Fruit fly (Drosophila melanogaster) whole organism, embryonic: Measurements from ENCODE around the gene PH4alphaSG2.
A peak's percentile ranks its signal among the peaks of the same experiment; 100 is the strongest.

Experiments
- B-H2 ChIP-seq: fragments of 200-800 bp; sonication (Bioruptor generic); optimal IDR thresholded peaks from 2 replicates; lab custom pipeline; 2018; ENCODE audit warnings: missing biosample characterization, mild to moderate bottlenecking, missing genetic modification characterization
- CG10979 ChIP-seq: fragments of 200-800 bp; sonication (Bioruptor generic); optimal IDR thresholded peaks from 2 replicates; lab custom pipeline; 2018; ENCODE audit warnings: missing biosample characterization, mild to moderate bottlenecking, missing genetic modification characterization, moderate library complexity
- CG11456 ChIP-seq: fragments of 200-800 bp; sonication (Bioruptor generic); IDR thresholded peaks from 3 replicates; pipeline ENCODE4 v1.3.6; 2022; ENCODE audit warnings: missing biosample characterization, missing genetic modification characterization
- CG11504 ChIP-seq: fragments of 200-800 bp; sonication (Bioruptor generic); optimal IDR thresholded peaks from 3 replicates; lab custom pipeline; 2019; ENCODE audit warnings: missing biosample characterization, mild to moderate bottlenecking, missing genetic modification characterization, moderate library complexity
- CG11696 ChIP-seq: fragments of 200-800 bp; sonication (Bioruptor generic); IDR thresholded peaks from 2 replicates; pipeline ENCODE4 v1.3.6; 2022; ENCODE audit warnings: missing biosample characterization, missing genetic modification characterization
- CG14710 ChIP-seq: fragments of 200-800 bp; sonication (Bioruptor generic); optimal IDR thresholded peaks from 3 replicates; lab custom pipeline; 2019; ENCODE audit warnings: missing biosample characterization, mild to moderate bottlenecking, missing genetic modification characterization, moderate library complexity
- CG15514 ChIP-seq: fragments of 200-800 bp; sonication (Bioruptor generic); optimal IDR thresholded peaks from 3 replicates; lab custom pipeline; 2017; ENCODE audit warnings: missing biosample characterization, missing genetic modification characterization, mild to moderate bottlenecking, moderate library complexity, missing genetic modification reagents
- CG17912 ChIP-seq: fragments of 200-800 bp; sonication (Bioruptor generic); optimal IDR thresholded peaks from 2 replicates; lab custom pipeline; 2018; ENCODE audit warnings: missing biosample characterization, mild to moderate bottlenecking, missing genetic modification characterization
- CG2129 ChIP-seq: fragments of 200-800 bp; sonication (Bioruptor generic); IDR thresholded peaks from 2 replicates; pipeline ENCODE4 v1.3.6; 2022; ENCODE audit warnings: missing biosample characterization, missing genetic modification characterization; ENCODE audit not compliant: partially characterized antibody
- CG30403 ChIP-seq: fragments of 200-800 bp; sonication (Bioruptor generic); optimal IDR thresholded peaks from 3 replicates; lab custom pipeline; 2016; ENCODE audit warnings: missing biosample characterization, missing genetic modification characterization
- CG32532 ChIP-seq: fragments of 200-800 bp; sonication (Bioruptor generic); IDR thresholded peaks from 2 replicates; pipeline ENCODE4 v1.3.6; 2022; ENCODE audit warnings: missing biosample characterization, missing genetic modification characterization
- CG42726 ChIP-seq: fragments of 200-800 bp; sonication (Bioruptor generic); IDR thresholded peaks from 2 replicates; pipeline ENCODE4 v1.3.6; 2022; ENCODE audit warnings: missing biosample characterization, missing genetic modification characterization; ENCODE audit not compliant: partially characterized antibody
- CG5180 ChIP-seq: fragments of 200-800 bp; sonication (Bioruptor generic); optimal IDR thresholded peaks from 3 replicates; lab custom pipeline; 2017; ENCODE audit warnings: missing biosample characterization, missing genetic modification characterization, mild to moderate bottlenecking, moderate library complexity, missing genetic modification reagents
- CG6765 ChIP-seq: fragments of 200-800 bp; sonication (Bioruptor generic); optimal IDR thresholded peaks from 3 replicates; lab custom pipeline; 2017; ENCODE audit warnings: missing biosample characterization, mild to moderate bottlenecking, missing genetic modification characterization
- CG6854 ChIP-seq: fragments of 200-800 bp; sonication (Bioruptor generic); optimal IDR thresholded peaks from 3 replicates; lab custom pipeline; 2017; ENCODE audit warnings: missing biosample characterization, mild to moderate bottlenecking, missing genetic modification characterization
- CG7357 ChIP-seq: fragments of 200-800 bp; sonication (Bioruptor generic); IDR thresholded peaks from 3 replicates; pipeline ENCODE4 v1.3.6; 2022; ENCODE audit warnings: missing biosample characterization, missing genetic modification characterization
- CG7928 ChIP-seq: fragments of 200-800 bp; sonication (Bioruptor generic); optimal IDR thresholded peaks from 2 replicates; lab custom pipeline; 2017; ENCODE audit warnings: missing biosample characterization, mild to moderate bottlenecking, missing genetic modification characterization
- CG7987 ChIP-seq: fragments of 200-800 bp; sonication (Bioruptor generic); optimal IDR thresholded peaks from 2 replicates; lab custom pipeline; 2018; ENCODE audit warnings: missing biosample characterization, mild to moderate bottlenecking, missing genetic modification characterization, moderate library complexity
- Dll ChIP-seq: fragments of 200-800 bp; sonication (Bioruptor generic); IDR thresholded peaks from 4 replicates; pipeline ENCODE4 v1.3.6; 2022; ENCODE audit warnings: missing biosample characterization, missing genetic modification characterization; ENCODE audit not compliant: partially characterized antibody
- Gsc ChIP-seq: fragments of 200-800 bp; sonication (Bioruptor generic); IDR thresholded peaks from 2 replicates; pipeline ENCODE4 v1.3.6; 2022; ENCODE audit warnings: missing biosample characterization, missing genetic modification characterization
- Gug ChIP-seq: fragments of 200-800 bp; sonication (Bioruptor generic); IDR thresholded peaks from 4 replicates; pipeline ENCODE4 v1.3.6; 2022; ENCODE audit warnings: missing biosample characterization, missing genetic modification characterization
- HLHmδ ChIP-seq: fragments of 200-800 bp; sonication (Bioruptor generic); optimal IDR thresholded peaks from 2 replicates; lab custom pipeline; 2018; ENCODE audit warnings: missing biosample characterization, mild to moderate bottlenecking, missing genetic modification characterization, moderate library complexity
- Mad ChIP-seq: fragments of 200-800 bp; sonication (Bioruptor generic); optimal IDR thresholded peaks from 2 replicates; lab custom pipeline; 2016; ENCODE audit warnings: missing biosample characterization, missing genetic modification characterization
- Mes4 ChIP-seq: fragments of 200-800 bp; sonication (Bioruptor generic); optimal IDR thresholded peaks from 2 replicates; lab custom pipeline; 2016; ENCODE audit warnings: missing biosample characterization, missing genetic modification characterization
- Myb ChIP-seq: fragments of 200-800 bp; sonication (Bioruptor generic); optimal IDR thresholded peaks from 2 replicates; lab custom pipeline; 2016; ENCODE audit warnings: missing biosample characterization, missing genetic modification characterization
- Nf-YB ChIP-seq: fragments of 200-800 bp; sonication (Bioruptor generic); optimal IDR thresholded peaks from 3 replicates; lab custom pipeline; 2019; ENCODE audit warnings: missing biosample characterization, mild to moderate bottlenecking, missing genetic modification characterization, moderate library complexity
- Nf-YC ChIP-seq: fragments of 200-800 bp; optimal IDR thresholded peaks from 3 replicates; lab custom pipeline; 2019; ENCODE audit warnings: missing biosample characterization, mild to moderate bottlenecking, missing genetic modification characterization, moderate library complexity
- Oli ChIP-seq: fragments of 200-800 bp; sonication (Bioruptor generic); optimal IDR thresholded peaks from 2 replicates; lab custom pipeline; 2018; ENCODE audit warnings: missing biosample characterization, mild to moderate bottlenecking, missing genetic modification characterization, moderate library complexity
- Side ChIP-seq: fragments of 200-800 bp; sonication (Bioruptor generic); optimal IDR thresholded peaks from 2 replicates; lab custom pipeline; 2016; ENCODE audit warnings: missing biosample characterization, missing genetic modification characterization
- Sox102F ChIP-seq: fragments of 200-800 bp; sonication (Bioruptor generic); optimal IDR thresholded peaks from 2 replicates; lab custom pipeline; 2018; ENCODE audit warnings: missing biosample characterization, mild to moderate bottlenecking, missing genetic modification characterization, moderate library complexity
- Usf ChIP-seq: fragments of 200-800 bp; sonication (Bioruptor generic); optimal IDR thresholded peaks from 2 replicates; lab custom pipeline; 2017; ENCODE audit warnings: missing genotype, missing biosample characterization, missing genetic modification characterization
- ac ChIP-seq: fragments of 200-800 bp; sonication (Bioruptor generic); optimal IDR thresholded peaks from 3 replicates; lab custom pipeline; 2017; ENCODE audit warnings: missing biosample characterization, mild to moderate bottlenecking, missing genetic modification characterization
- aop ChIP-seq: fragments of 200-800 bp; sonication (Bioruptor generic); IDR thresholded peaks from 2 replicates; pipeline ENCODE4 v1.3.6; 2022; ENCODE audit warnings: missing biosample characterization, missing genetic modification characterization
- ara ChIP-seq: fragments of 200-800 bp; sonication (Bioruptor generic); IDR thresholded peaks from 2 replicates; pipeline ENCODE4 v1.3.6; 2022; ENCODE audit warnings: missing biosample characterization, missing genetic modification characterization
- ato ChIP-seq: fragments of 200-800 bp; sonication (Bioruptor generic); IDR thresholded peaks from 2 replicates; pipeline ENCODE4 v1.3.6; 2022; ENCODE audit warnings: missing biosample characterization, missing genetic modification characterization; ENCODE audit not compliant: partially characterized antibody
- bbx ChIP-seq: fragments of 200-800 bp; sonication (Bioruptor generic); IDR thresholded peaks from 2 replicates; pipeline ENCODE4 v1.3.6; 2022; ENCODE audit warnings: missing biosample characterization, missing genetic modification characterization; ENCODE audit not compliant: partially characterized antibody
- disco-r ChIP-seq: fragments of 200-800 bp; sonication (Bioruptor generic); optimal IDR thresholded peaks from 2 replicates; lab custom pipeline; 2016; ENCODE audit warnings: missing biosample characterization, missing genetic modification characterization
- fd64A ChIP-seq: fragments of 200-800 bp; sonication (Bioruptor generic); optimal IDR thresholded peaks from 3 replicates; lab custom pipeline; 2018; ENCODE audit warnings: missing biosample characterization, mild to moderate bottlenecking, missing genetic modification characterization
- fd96Cb ChIP-seq: fragments of 200-800 bp; sonication (Bioruptor generic); optimal IDR thresholded peaks from 2 replicates; lab custom pipeline; 2018; ENCODE audit warnings: missing biosample characterization, mild to moderate bottlenecking, missing genetic modification characterization, moderate library complexity
- grn ChIP-seq: fragments of 200-800 bp; sonication (Bioruptor generic); optimal IDR thresholded peaks from 3 replicates; lab custom pipeline; 2017; ENCODE audit warnings: missing biosample characterization, missing genetic modification characterization
- gt ChIP-seq: fragments of 200-800 bp; sonication (Bioruptor generic); IDR thresholded peaks from 2 replicates; pipeline ENCODE4 v1.3.6; 2022; ENCODE audit warnings: missing biosample characterization, missing genetic modification characterization
- hkb ChIP-seq, 2 experiments: fragments of 200-800 bp in 1 of 2; fragments of >200 bp in 1 of 2; sonication (Bioruptor generic) in 1 of 2; IDR thresholded peaks in 1 of 2; optimal IDR thresholded peaks in 1 of 2; 2 replicates each; pipeline versions ENCODE4 v1.3.6 to Lab custom; 2017 to 2022; ENCODE audit warnings: missing biosample characterization in 1 of 2, missing genetic modification characterization in 1 of 2
- jumu ChIP-seq: fragments of 200-800 bp; sonication (Bioruptor generic); optimal IDR thresholded peaks from 3 replicates; lab custom pipeline; 2016; ENCODE audit warnings: missing biosample characterization, missing genetic modification characterization
- luna ChIP-seq: fragments of 200-800 bp; sonication (Bioruptor generic); optimal IDR thresholded peaks from 2 replicates; lab custom pipeline; 2016; ENCODE audit warnings: missing biosample characterization, missing genetic modification characterization
- nmo ChIP-seq: fragments of 200-800 bp; sonication (Bioruptor generic); optimal IDR thresholded peaks from 2 replicates; lab custom pipeline; 2018; ENCODE audit warnings: missing biosample characterization, mild to moderate bottlenecking, missing genetic modification characterization, moderate library complexity
- nom ChIP-seq: fragments of 200-800 bp; sonication (Bioruptor generic); optimal IDR thresholded peaks from 2 replicates; lab custom pipeline; 2017; ENCODE audit warnings: missing biosample characterization, missing genetic modification characterization, mild to moderate bottlenecking, moderate library complexity, missing genetic modification reagents
- pros ChIP-seq: fragments of 200-800 bp; sonication (Bioruptor generic); optimal IDR thresholded peaks from 3 replicates; lab custom pipeline; 2019; ENCODE audit warnings: missing biosample characterization, mild to moderate bottlenecking, missing genetic modification characterization, moderate library complexity
- repo ChIP-seq: fragments of 200-800 bp; sonication (Bioruptor generic); optimal IDR thresholded peaks from 2 replicates; lab custom pipeline; 2016; ENCODE audit warnings: missing biosample characterization, missing genetic modification characterization
- wdn ChIP-seq: fragments of 200-800 bp; sonication (Bioruptor generic); IDR thresholded peaks from 2 replicates; pipeline ENCODE4 v1.3.6; 2022; ENCODE audit warnings: missing biosample characterization, missing genetic modification characterization

The PH4alphaSG2 gene

DNA sequence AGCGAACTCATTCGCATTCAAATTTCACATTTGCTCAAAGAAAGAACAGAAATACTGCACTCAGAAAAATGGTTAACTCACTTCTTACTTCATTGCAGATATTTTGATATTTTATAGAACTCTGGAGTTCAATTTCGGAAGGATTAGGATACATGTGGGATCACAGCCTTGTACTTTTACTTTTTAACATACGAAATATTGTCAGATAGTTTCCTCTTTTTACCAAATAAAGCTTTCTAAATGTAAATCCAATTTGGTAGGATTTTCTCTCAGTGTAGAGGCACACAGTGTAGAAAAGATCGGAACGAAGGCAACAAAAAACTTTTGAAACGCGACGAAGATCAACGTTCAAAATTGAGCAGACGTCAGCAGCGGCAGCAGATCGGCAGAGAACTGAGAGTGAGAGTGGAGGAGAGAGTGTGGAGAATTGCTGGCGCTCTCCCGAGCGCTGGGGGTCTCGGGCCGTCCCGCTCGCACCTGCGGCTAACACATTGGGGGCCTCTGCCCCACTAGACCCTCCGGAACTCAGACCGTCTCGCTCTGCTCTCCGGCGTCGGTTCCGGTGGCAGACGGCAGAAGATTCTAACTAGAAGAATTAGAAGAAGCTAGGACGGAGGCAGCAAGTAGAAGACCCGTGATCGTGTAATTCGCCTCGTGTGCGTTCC lies 42.2 kb downstream of the PH4alphaSG2 start, which contains the start of gene tmod (continued):
- TF ChIP-seq gt (GFP tag; lab: Robert Waterston, UW) = no peak
- TF ChIP-seq CG30403 (GFP tag; lab: Kevin White, UChicago) = peak; percentile 43
- peak; percentile 6 for TF ChIP-seq fd64A (GFP tag; lab: Kevin White, UChicago)
- TF ChIP-seq CG17912 = no peak
- no peak for TF ChIP-seq CG11696 (GFP tag; lab: Robert Waterston, UW)
- TF ChIP-seq CG14710 (tag; lab: Kevin White, UChicago) = peak; percentile 60
- TF ChIP-seq repo = no peak
- no peak for TF ChIP-seq HLHmδ (GFP tag; lab: Kevin White, UChicago)
- TF ChIP-seq B-H2 = peak; percentile 19
- TF ChIP-seq ac (GFP tag; lab: Kevin White, UChicago) = no peak
- peak; percentile 72 for TF ChIP-seq nmo (GFP tag; lab: Kevin White, UChicago)
- no peak for TF ChIP-seq Nf-YB (GFP tag; lab: Kevin White, UChicago)
- TF ChIP-seq Nf-YC (tag; lab: Kevin White, UChicago) = peak; percentile 15
- no peak for TF ChIP-seq ato (GFP tag; lab: Robert Waterston, UW)
- TF ChIP-seq grn = no peak
- no peak for TF ChIP-seq CG7987
- TF ChIP-seq jumu = peak; percentile 14
- TF ChIP-seq CG32532 (GFP tag; lab: Robert Waterston, UW) = peak; percentile 70; the same call in 1 of the 2 replicates
- TF ChIP-seq disco-r (GFP tag; lab: Kevin White, UChicago) = no peak
- TF ChIP-seq Side (GFP tag; lab: Kevin White, UChicago) = peak; percentile 3
- no peak for TF ChIP-seq nom
- TF ChIP-seq CG7928 (GFP tag; lab: Kevin White, UChicago) = no peak
- no peak for TF ChIP-seq Gug (GFP tag; lab: Robert Waterston, UW)
- no peak for TF ChIP-seq CG7357 (GFP tag; lab: Robert Waterston, UW)
- TF ChIP-seq CG15514 (GFP tag; lab: Kevin White, UChicago) = peak; percentile 45
- peak; percentile 61 for TF ChIP-seq Oli (tag; lab: Kevin White, UChicago)
- peak; percentile 95 for TF ChIP-seq aop (GFP tag; lab: Robert Waterston, UW)
- TF ChIP-seq Mad (GFP tag; lab: Kevin White, UChicago) = no peak
- no peak for TF ChIP-seq Mes4 (GFP tag; lab: Kevin White, UChicago)
- TF ChIP-seq fd96Cb (tag; lab: Kevin White, UChicago) = peak; percentile 76
- TF ChIP-seq Sox102F (GFP tag; lab: Kevin White, UChicago) = peak; percentile 57
- TF ChIP-seq Gsc (GFP tag; lab: Robert Waterston, UW) = no peak
- peak; percentile 22 for TF ChIP-seq Myb (GFP tag; lab: Kevin White, UChicago)
- TF ChIP-seq pros (GFP tag; lab: Kevin White, UChicago) = no peak
- TF ChIP-seq CG42726 (GFP tag; lab: Robert Waterston, UW) = no peak
- no peak for TF ChIP-seq CG11456 (GFP tag; lab: Robert Waterston, UW)
- TF ChIP-seq CG6854 = peak; percentile 12
- TF ChIP-seq Dll = no peak
- TF ChIP-seq bbx (GFP tag; lab: Robert Waterston, UW) = peak; percentile 35; the same call in 1 of the 2 replicates
- TF ChIP-seq CG11504 (tag; lab: Kevin White, UChicago) = peak; percentile 74
- TF ChIP-seq CG5180 (GFP tag; lab: Kevin White, UChicago) = peak; percentile 21
- TF ChIP-seq CG10979 (tag; lab: Kevin White, UChicago) = peak; percentile 78
- TF ChIP-seq CG2129 = no peak
- TF ChIP-seq ara (GFP tag; lab: Robert Waterston, UW) = no peak
- no peak for TF ChIP-seq hkb (optimal IDR thresholded peaks at IDR 0.05; lab: Kevin White, UChicago)
- TF ChIP-seq hkb (GFP tag; IDR thresholded peaks at IDR 0.05; lab: Robert Waterston, UW) = peak; percentile 49; the same call in 1 of the 2 replicates
- peak; percentile 3 for TF ChIP-seq CG6765
- no peak for TF ChIP-seq wdn (GFP tag; lab: Robert Waterston, UW)
- no peak for TF ChIP-seq luna (GFP tag; lab: Kevin White, UChicago)
- no peak for TF ChIP-seq Usf (GFP tag; lab: Kevin White, UChicago)
